Fruit fly (Drosophila melanogaster): Measurements from ENCODE around the gene CG11134.
A peak's percentile ranks its signal among the peaks of the same experiment; 100 is the strongest.

The CG11134 gene

DNA sequence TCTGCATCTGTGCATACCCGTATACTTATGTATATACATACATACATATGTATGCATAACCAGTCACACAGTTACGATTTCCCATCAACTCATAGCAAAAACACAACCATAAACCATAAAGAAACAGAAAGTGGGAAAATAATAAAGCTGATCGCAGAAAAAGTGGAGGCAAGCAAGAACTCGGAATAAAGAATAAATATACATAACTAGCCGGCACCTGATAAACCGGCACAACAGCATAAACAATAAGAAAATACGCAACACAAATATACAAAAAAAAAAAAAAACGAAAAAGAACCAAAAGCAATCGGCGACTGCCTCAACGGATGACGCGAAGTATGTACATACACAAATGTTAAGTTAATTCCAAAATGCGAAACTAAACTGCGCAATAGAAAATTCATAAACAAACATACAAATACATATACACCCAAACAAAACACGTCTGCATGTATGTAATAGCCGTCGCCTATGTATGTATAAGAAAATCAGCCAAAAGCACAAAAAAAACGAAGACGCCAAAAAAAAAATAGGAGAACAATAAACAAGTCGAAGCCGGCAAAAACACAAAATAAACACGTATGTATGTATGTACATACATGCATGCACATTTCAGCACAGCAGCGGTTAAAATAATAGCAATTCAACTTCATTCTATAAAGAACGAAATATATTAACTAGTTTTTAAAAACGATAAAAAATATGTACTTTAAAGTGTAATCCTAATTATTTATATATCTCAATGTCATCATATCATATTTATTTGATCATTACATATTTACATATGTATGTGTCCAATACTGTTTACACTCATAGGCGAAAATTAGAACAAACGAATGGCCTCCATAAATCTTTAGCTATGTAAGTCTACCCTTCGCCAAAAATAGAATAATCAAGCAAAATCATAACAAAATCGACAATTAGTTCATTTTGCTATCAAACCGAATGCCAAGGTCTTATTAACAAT is 11.4 kb downstream of the CG11134 start (continued):
- TF ChIP-seq bbx (GFP tag; IDR thresholded peaks at IDR 0.05; ENCODE audit: partially characterized antibody) (no peak), GATAe (GFP tag; conservative IDR thresholded peaks at IDR 0.05) (no peak), CG8765 (GFP tag; IDR thresholded peaks at IDR 0.05) (no peak), onecut (GFP tag; IDR thresholded peaks at IDR 0.05) (peak; percentile 33; the same call in 1 of the 2 replicates), CG3065 (GFP tag; optimal IDR thresholded peaks at IDR 0.05) (no peak), CG12299 (tag; optimal IDR thresholded peaks at IDR 0.05) (no peak), maf-S (GFP tag; optimal IDR thresholded peaks at IDR 0.05) (no peak), CG7271 (tag; optimal IDR thresholded peaks at IDR 0.05) (no peak), Kr (GFP tag; optimal IDR thresholded peaks at IDR 0.05) (no peak), gsb-n (tag; optimal IDR thresholded peaks at IDR 0.05) (peak; percentile 28), cad (GFP tag; optimal IDR thresholded peaks at IDR 0.05) (no peak), HmgZ (tag; optimal IDR thresholded peaks at IDR 0.05) (peak; percentile 70), CG6254 (GFP tag; optimal IDR thresholded peaks at IDR 0.05) (peak; percentile 26), nau (GFP tag; optimal IDR thresholded peaks at IDR 0.05) (peak; percentile 17), NFAT (GFP tag; IDR thresholded peaks at IDR 0.05) (peak; percentile 38; the same call in 1 of the 2 replicates), CrebB (tag; optimal IDR thresholded peaks at IDR 0.05) (peak; percentile 20), CG11093 (GFP tag; IDR thresholded peaks at IDR 0.05) (peak; percentile 47; the same call in 1 of the 3 replicates), Gsc (GFP tag; IDR thresholded peaks at IDR 0.05) (no peak), salm (tag; optimal IDR thresholded peaks at IDR 0.05) (no peak), pita (GFP tag; optimal IDR thresholded peaks at IDR 0.05) (no peak), tin (GFP tag; optimal IDR thresholded peaks at IDR 0.05) (peak; percentile 8), org-1 (GFP tag; optimal IDR thresholded peaks at IDR 0.05) (peak; percentile 68), repo (GFP tag; optimal IDR thresholded peaks at IDR 0.05) (no peak), amos (GFP tag; IDR thresholded peaks at IDR 0.05; ENCODE audit: partially characterized antibody) (no peak), ranshi (GFP tag; IDR thresholded peaks at IDR 0.05) (0 out of 2 replicates have a peak, but pooled peaks have one; percentile 75), Bteb2 (GFP tag; optimal IDR thresholded peaks at IDR 0.05) (peak; percentile 16), D19B (GFP tag; optimal IDR thresholded peaks at IDR 0.05) (peak; percentile 50), sima (GFP tag; optimal IDR thresholded peaks at IDR 0.05) (no peak), CG3407 (GFP tag; optimal IDR thresholded peaks at IDR 0.05) (peak; percentile 13), ase (GFP tag; IDR thresholded peaks at IDR 0.05) (peak; percentile 69; the same call in 2 of the 3 replicates), cwo (GFP tag; optimal IDR thresholded peaks at IDR 0.05) (peak; percentile 76), fu2 (GFP tag; optimal IDR thresholded peaks at IDR 0.05) (peak; percentile 31), nerfin-1 (tag; optimal IDR thresholded peaks at IDR 0.05) (peak; percentile 50), CG16813 (GFP tag; IDR thresholded peaks at IDR 0.05; ENCODE audit: partially characterized antibody) (no peak), CG9727 (GFP tag; optimal IDR thresholded peaks at IDR 0.05) (peak; percentile 81), aop (GFP tag; IDR thresholded peaks at IDR 0.05) (no peak), Usf (GFP tag; optimal IDR thresholded peaks at IDR 0.05) (no peak), luna (GFP tag; optimal IDR thresholded peaks at IDR 0.05) (no peak), Atf-2 (GFP tag; optimal IDR thresholded peaks at IDR 0.05) (peak; percentile 2), lola (GFP tag; optimal IDR thresholded peaks at IDR 0.05) (peak in 1 of 3 experiments; percentile 25), Elba2 (GFP tag; optimal IDR thresholded peaks at IDR 0.05) (no peak), Nf-YC (tag; optimal IDR thresholded peaks at IDR 0.05) (peak; percentile 14), sisA (GFP tag; IDR thresholded peaks at IDR 0.05) (0 out of 2 replicates have a peak, but pooled peaks have one; percentile 28), bowl (GFP tag; IDR thresholded peaks at IDR 0.05) (no peak), CG4360 (GFP tag; IDR thresholded peaks at IDR 0.05) (no peak), CG12744 (GFP tag; optimal IDR thresholded peaks at IDR 0.05) (no peak), CG11456 (GFP tag; IDR thresholded peaks at IDR 0.05) (0 out of 3 replicates have a peak, but pooled peaks have one; percentile 59), CG11560 (tag; IDR thresholded peaks at IDR 0.05) (no peak)

Data from whole organism, embryonic.